Fruit fly (Drosophila melanogaster) whole organism, embryonic: ENCODE data around the gene chif.

Experiments used
- ATbp ChIP-seq: fragments of 200-800 bp; sonication (Bioruptor generic); optimal IDR thresholded peaks from 2 replicates; lab custom pipeline; 2017; ENCODE audit warnings: missing biosample characterization, mild to moderate bottlenecking, missing genetic modification characterization, missing genetic modification reagents
- BtbVII ChIP-seq: fragments of 200-800 bp; sonication (Bioruptor generic); optimal IDR thresholded peaks from 3 replicates; lab custom pipeline; 2017; ENCODE audit warnings: missing biosample characterization, mild to moderate bottlenecking, missing genetic modification characterization
- CG10267 ChIP-seq: fragments of 200-800 bp; sonication (Bioruptor generic); optimal IDR thresholded peaks from 2 replicates; lab custom pipeline; 2018; ENCODE audit warnings: missing biosample characterization, mild to moderate bottlenecking, missing genetic modification characterization, moderate library complexity
- CG12071 ChIP-seq: fragments of 200-800 bp; sonication (Bioruptor generic); optimal IDR thresholded peaks from 3 replicates; lab custom pipeline; 2018; ENCODE audit warnings: missing biosample characterization, mild to moderate bottlenecking, missing genetic modification characterization
- CG14050 ChIP-seq: fragments of 200-800 bp; sonication (Bioruptor generic); IDR thresholded peaks from 3 replicates; pipeline ENCODE4 v1.3.6; 2022; ENCODE audit warnings: missing biosample characterization, missing genetic modification characterization
- CG17186 ChIP-seq: fragments of 200-800 bp; sonication (Bioruptor generic); optimal IDR thresholded peaks from 3 replicates; lab custom pipeline; 2017; ENCODE audit warnings: missing biosample characterization, missing genetic modification reagents, missing genetic modification characterization
- CG2712 ChIP-seq: fragments of 200-800 bp; optimal IDR thresholded peaks from 3 replicates; lab custom pipeline; 2019; ENCODE audit warnings: missing biosample characterization, mild to moderate bottlenecking, missing genetic modification characterization, moderate library complexity
- CG30403 ChIP-seq: fragments of 200-800 bp; sonication (Bioruptor generic); optimal IDR thresholded peaks from 3 replicates; lab custom pipeline; 2016; ENCODE audit warnings: missing biosample characterization, missing genetic modification characterization
- CG3065 ChIP-seq: fragments of 200-800 bp; sonication (Bioruptor generic); optimal IDR thresholded peaks from 2 replicates; lab custom pipeline; 2016; ENCODE audit warnings: missing biosample characterization, missing genetic modification characterization
- CG5180 ChIP-seq: fragments of 200-800 bp; sonication (Bioruptor generic); optimal IDR thresholded peaks from 3 replicates; lab custom pipeline; 2017; ENCODE audit warnings: missing biosample characterization, missing genetic modification characterization, mild to moderate bottlenecking, moderate library complexity, missing genetic modification reagents
- CG6272 ChIP-seq: fragments of 200-800 bp; sonication (Bioruptor generic); IDR thresholded peaks from 2 replicates; pipeline ENCODE4 v1.3.6; 2022; ENCODE audit warnings: missing biosample characterization, missing genetic modification characterization
- CG6765 ChIP-seq: fragments of 200-800 bp; sonication (Bioruptor generic); optimal IDR thresholded peaks from 3 replicates; lab custom pipeline; 2017; ENCODE audit warnings: missing biosample characterization, mild to moderate bottlenecking, missing genetic modification characterization
- CG7928 ChIP-seq: fragments of 200-800 bp; sonication (Bioruptor generic); optimal IDR thresholded peaks from 2 replicates; lab custom pipeline; 2017; ENCODE audit warnings: missing biosample characterization, mild to moderate bottlenecking, missing genetic modification characterization
- CG8478 ChIP-seq: fragments of >200 bp; optimal IDR thresholded peaks from 2 replicates; lab custom pipeline; 2018
- CG8765 ChIP-seq: fragments of 200-800 bp; sonication (Bioruptor generic); IDR thresholded peaks from 2 replicates; pipeline ENCODE4 v1.3.6; 2022; ENCODE audit warnings: missing biosample characterization, missing genetic modification characterization
- CG9215 ChIP-seq: fragments of 200-800 bp; sonication (Bioruptor generic); IDR thresholded peaks from 2 replicates; pipeline ENCODE4 v1.3.6; 2022; ENCODE audit warnings: missing biosample characterization, missing genetic modification characterization
- CG9932 ChIP-seq: fragments of 200-800 bp; sonication (Bioruptor generic); IDR thresholded peaks from 2 replicates; pipeline ENCODE4 v1.3.6; 2022; ENCODE audit warnings: missing biosample characterization, missing genetic modification characterization
- ERR ChIP-seq: fragments of 200-800 bp; sonication (Bioruptor generic); optimal IDR thresholded peaks from 2 replicates; lab custom pipeline; 2016; ENCODE audit warnings: missing biosample characterization, missing genetic modification characterization
- Fer1 ChIP-seq: fragments of 200-800 bp; sonication (Bioruptor generic); optimal IDR thresholded peaks from 2 replicates; lab custom pipeline; 2017; ENCODE audit warnings: missing biosample characterization, mild to moderate bottlenecking, missing genetic modification characterization
- Hmr ChIP-seq: fragments of 200-800 bp; sonication (Bioruptor generic); optimal IDR thresholded peaks from 3 replicates; lab custom pipeline; 2017; ENCODE audit warnings: mild to moderate bottlenecking, missing biosample characterization, missing genetic modification reagents, missing genetic modification characterization
- Hmx ChIP-seq: fragments of 200-800 bp; sonication (Bioruptor generic); optimal IDR thresholded peaks from 2 replicates; lab custom pipeline; 2016; ENCODE audit warnings: missing biosample characterization, missing genetic modification characterization
- MTF-1 ChIP-seq: fragments of 200-800 bp; sonication (Bioruptor generic); optimal IDR thresholded peaks from 2 replicates; lab custom pipeline; 2018; ENCODE audit warnings: missing biosample characterization, mild to moderate bottlenecking, missing genetic modification characterization, borderline replicate concordance
- Poxn ChIP-seq: fragments of 200-800 bp; sonication (Bioruptor generic); IDR thresholded peaks from 2 replicates; pipeline ENCODE4 v1.3.6; 2022; ENCODE audit warnings: missing biosample characterization, missing genetic modification characterization
- Six4 ChIP-seq: fragments of 200-800 bp; sonication (Bioruptor generic); optimal IDR thresholded peaks from 2 replicates; lab custom pipeline; 2016; ENCODE audit warnings: missing biosample characterization, missing genetic modification characterization
- Stat92E ChIP-seq, 3 experiments: fragments of >200 bp in 2 of 3; fragments of 200-800 bp in 1 of 3; sonication (Bioruptor generic) in 1 of 3; optimal IDR thresholded peaks; 2 replicates each; lab custom pipeline; 2017 to 2019; ENCODE audit warnings: missing biosample characterization in 3 of 3, missing genetic modification characterization in 3 of 3, mild to moderate bottlenecking in 1 of 3, moderate library complexity in 1 of 3
- ac ChIP-seq: fragments of 200-800 bp; sonication (Bioruptor generic); optimal IDR thresholded peaks from 3 replicates; lab custom pipeline; 2017; ENCODE audit warnings: missing biosample characterization, mild to moderate bottlenecking, missing genetic modification characterization
- al ChIP-seq: fragments of 200-800 bp; sonication (Bioruptor generic); IDR thresholded peaks from 2 replicates; pipeline ENCODE4 v1.3.6; 2022; ENCODE audit warnings: missing biosample characterization, missing genetic modification characterization
- ato ChIP-seq: fragments of 200-800 bp; sonication (Bioruptor generic); IDR thresholded peaks from 2 replicates; pipeline ENCODE4 v1.3.6; 2022; ENCODE audit warnings: missing biosample characterization, missing genetic modification characterization; ENCODE audit not compliant: partially characterized antibody
- bbx ChIP-seq: fragments of 200-800 bp; sonication (Bioruptor generic); IDR thresholded peaks from 2 replicates; pipeline ENCODE4 v1.3.6; 2022; ENCODE audit warnings: missing biosample characterization, missing genetic modification characterization; ENCODE audit not compliant: partially characterized antibody
- bsh ChIP-seq, 2 experiments: fragments of 200-800 bp; sonication (Bioruptor generic); optimal IDR thresholded peaks; 2 replicates each; lab custom pipeline; 2017 to 2018; ENCODE audit warnings: mild to moderate bottlenecking in 2 of 2, missing biosample characterization in 2 of 2, missing genetic modification characterization in 2 of 2, moderate library complexity in 1 of 2
- chinmo ChIP-seq: fragments of 200-800 bp; sonication (Bioruptor generic); IDR thresholded peaks from 4 replicates; pipeline ENCODE4 v1.3.6; 2022; ENCODE audit warnings: missing biosample characterization, missing genetic modification characterization; ENCODE audit not compliant: partially characterized antibody
- chn ChIP-seq: fragments of 200-800 bp; sonication (Bioruptor generic); optimal IDR thresholded peaks from 2 replicates; lab custom pipeline; 2016; ENCODE audit warnings: missing biosample characterization, missing genetic modification characterization
- dm ChIP-seq: fragments of 200-800 bp; sonication (Bioruptor generic); optimal IDR thresholded peaks from 3 replicates; lab custom pipeline; 2016; ENCODE audit warnings: missing biosample characterization, missing genetic modification characterization
- dmrt99B ChIP-seq: fragments of 200-800 bp; sonication (Bioruptor generic); optimal IDR thresholded peaks from 2 replicates; lab custom pipeline; 2018; ENCODE audit warnings: missing biosample characterization, mild to moderate bottlenecking, missing genetic modification characterization, moderate library complexity
- eyg ChIP-seq: fragments of 200-800 bp; sonication (Bioruptor generic); optimal IDR thresholded peaks from 3 replicates; lab custom pipeline; 2016; ENCODE audit warnings: missing biosample characterization, missing genetic modification characterization
- fru ChIP-seq: fragments of >200 bp; optimal IDR thresholded peaks from 2 replicates; lab custom pipeline; 2017
- gcm ChIP-seq: fragments of 200-800 bp; sonication (Bioruptor generic); optimal IDR thresholded peaks from 2 replicates; lab custom pipeline; 2019; ENCODE audit warnings: missing biosample characterization, mild to moderate bottlenecking, missing genetic modification characterization, moderate library complexity
- gsb ChIP-seq: fragments of 200-800 bp; sonication (Bioruptor generic); IDR thresholded peaks from 2 replicates; pipeline ENCODE4 v1.3.6; 2022; ENCODE audit warnings: missing biosample characterization, missing genetic modification characterization
- jigr1 ChIP-seq: fragments of 200-800 bp; sonication (Bioruptor generic); IDR thresholded peaks from 3 replicates; pipeline ENCODE4 v1.3.6; 2022; ENCODE audit warnings: missing biosample characterization, missing genetic modification characterization
- knrl ChIP-seq: fragments of 200-800 bp; sonication (Bioruptor generic); IDR thresholded peaks from 3 replicates; pipeline ENCODE4 v1.3.6; 2022; ENCODE audit warnings: missing biosample characterization, missing genetic modification characterization; ENCODE audit not compliant: partially characterized antibody
- org-1 ChIP-seq: fragments of 200-800 bp; sonication (Bioruptor generic); optimal IDR thresholded peaks from 2 replicates; lab custom pipeline; 2017; ENCODE audit warnings: missing biosample characterization, missing genetic modification characterization
- pan ChIP-seq, 4 experiments: fragments of >200 bp in 3 of 4; fragments of 200-800 bp in 1 of 4; sonication (Bioruptor generic) in 1 of 4; optimal IDR thresholded peaks in 3 of 4; IDR thresholded peaks in 1 of 4; 2 replicates each; pipeline versions ENCODE4 v1.3.6 to Lab custom; 2017 to 2022; ENCODE audit warnings: missing biosample characterization in 2 of 4, missing genetic modification characterization in 2 of 4, mixed read lengths in 1 of 4
- peb ChIP-seq: fragments of 200-800 bp; sonication (Bioruptor generic); IDR thresholded peaks from 2 replicates; pipeline ENCODE4 v1.3.6; 2022; ENCODE audit warnings: missing biosample characterization, missing genetic modification characterization
- rib ChIP-seq: fragments of 200-800 bp; sonication (Bioruptor generic); IDR thresholded peaks from 2 replicates; pipeline ENCODE4 v1.3.6; 2022; ENCODE audit warnings: missing biosample characterization, missing genetic modification characterization
- sd ChIP-seq: fragments of 200-800 bp; sonication (Bioruptor generic); optimal IDR thresholded peaks from 3 replicates; lab custom pipeline; 2018; ENCODE audit warnings: missing biosample characterization, mild to moderate bottlenecking, missing genetic modification characterization, moderate library complexity
- sug ChIP-seq: fragments of 200-800 bp; optimal IDR thresholded peaks from 2 replicates; lab custom pipeline; 2019; ENCODE audit warnings: missing biosample characterization, mild to moderate bottlenecking, missing genetic modification characterization, moderate library complexity
- tap ChIP-seq: fragments of 200-800 bp; optimal IDR thresholded peaks from 3 replicates; lab custom pipeline; 2019; ENCODE audit warnings: missing biosample characterization, mild to moderate bottlenecking, missing genetic modification characterization, moderate library complexity
- ttk ChIP-seq: fragments of 200-800 bp; sonication (Bioruptor generic); IDR thresholded peaks from 2 replicates; pipeline ENCODE4 v2.1.2; 2022; ENCODE audit warnings: missing biosample characterization, missing genetic modification characterization
- vfl ChIP-seq: fragments of 200-800 bp; sonication (Bioruptor generic); optimal IDR thresholded peaks from 2 replicates; lab custom pipeline; 2016; ENCODE audit warnings: missing biosample characterization, missing genetic modification characterization

chif gene

DNA sequence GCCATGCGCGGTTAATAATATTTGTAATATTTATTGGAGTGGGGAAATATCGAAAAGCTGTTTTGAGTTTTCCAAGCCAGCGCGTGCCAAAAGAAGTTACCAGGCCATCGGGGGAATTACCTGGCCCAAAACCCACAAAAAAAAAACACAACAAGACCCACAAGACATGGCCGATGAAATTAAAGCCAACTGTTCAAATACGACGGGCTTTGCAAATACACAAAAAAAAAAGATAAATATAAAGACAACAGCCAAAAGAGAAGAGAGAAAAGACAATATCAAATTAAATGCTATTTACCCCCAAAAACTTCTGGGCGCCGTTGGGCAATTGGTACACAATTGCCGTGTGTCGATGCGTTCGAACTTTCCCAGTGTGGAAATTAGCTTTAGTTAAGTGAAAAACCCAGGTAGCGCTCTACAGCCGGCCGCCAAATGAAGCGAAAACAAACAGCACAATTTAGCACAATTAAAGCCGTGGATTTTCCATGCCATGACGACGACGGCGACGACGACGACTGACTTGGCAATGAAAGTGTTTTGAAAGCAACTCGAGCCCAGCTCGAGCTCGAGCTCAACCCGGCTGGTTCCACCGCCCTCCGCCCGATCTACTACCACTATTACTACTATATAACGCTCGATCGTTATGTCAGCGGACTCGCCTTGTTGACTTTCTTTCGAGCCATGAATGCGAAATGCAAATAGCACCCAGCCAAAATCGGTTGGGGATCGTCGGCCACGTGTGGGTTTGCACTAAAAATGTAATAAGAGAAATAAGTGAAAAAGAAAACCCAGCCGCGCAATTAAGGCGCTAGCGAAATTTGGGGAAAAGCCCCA lies 34.4 kb downstream of the chif start (continued):
- TF ChIP-seq dm (GFP tag; lab: Kevin White, UChicago) (no peak), CG30403 (GFP tag; lab: Kevin White, UChicago) (no peak), Hmr (GFP tag; lab: Kevin White, UChicago) (peak; percentile 82), CG2712 (tag; lab: Kevin White, UChicago) (no peak), jigr1 (GFP tag; lab: Robert Waterston, UW) (no peak), fru (lab: Kevin White, UChicago) (no peak), chn (GFP tag; lab: Kevin White, UChicago) (no peak), MTF-1 (GFP tag; lab: Kevin White, UChicago) (peak; percentile 70), ATbp (peak; percentile 91), ato (no peak), peb (GFP tag; lab: Robert Waterston, UW) (no peak), ERR (GFP tag; lab: Kevin White, UChicago) (no peak), Stat92E (GFP tag; optimal IDR thresholded peaks at IDR 0.05; lab: Kevin White, UChicago) (no peak), CG6765 (GFP tag; lab: Kevin White, UChicago) (peak; percentile 50), Poxn (GFP tag; lab: Robert Waterston, UW) (no peak), Fer1 (GFP tag; lab: Kevin White, UChicago) (peak; percentile 72), CG12071 (GFP tag; lab: Kevin White, UChicago) (peak; percentile 36), CG7928 (GFP tag; lab: Kevin White, UChicago) (no peak), Six4 (GFP tag; lab: Kevin White, UChicago) (peak; percentile 18), CG14050 (no peak), bsh (GFP tag; optimal IDR thresholded peaks at IDR 0.05; lab: Kevin White, UChicago) (peak in 1 of 2 experiments; percentile 52), CG5180 (GFP tag; lab: Kevin White, UChicago) (peak; percentile 65), CG3065 (GFP tag; lab: Kevin White, UChicago) (no peak), vfl (no peak), eyg (GFP tag; lab: Kevin White, UChicago) (peak; percentile 40), CG8765 (GFP tag; lab: Robert Waterston, UW) (no peak), gsb (GFP tag; lab: Robert Waterston, UW) (no peak; the same call in 1 of the 2 replicates), gcm (GFP tag; lab: Kevin White, UChicago) (peak; percentile 8), bbx (GFP tag; lab: Robert Waterston, UW) (no peak), ac (GFP tag; lab: Kevin White, UChicago) (no peak), CG9215 (GFP tag; lab: Robert Waterston, UW) (no peak), dmrt99B (tag; lab: Kevin White, UChicago) (peak; percentile 37), CG17186 (GFP tag; lab: Kevin White, UChicago) (no peak), knrl (GFP tag; lab: Robert Waterston, UW) (no peak), tap (no peak), CG8478 (no peak), CG9932 (GFP tag; lab: Robert Waterston, UW) (peak; percentile 46; the same call in 1 of the 2 replicates), CG10267 (tag; lab: Kevin White, UChicago) (no peak), Hmx (GFP tag; lab: Kevin White, UChicago) (no peak), BtbVII (peak; percentile 63), al (GFP tag; lab: Robert Waterston, UW) (no peak), sd (tag; lab: Kevin White, UChicago) (no peak), org-1 (GFP tag; lab: Kevin White, UChicago) (peak; percentile 20), rib (GFP tag; lab: Robert Waterston, UW) (no peak), sug (tag; lab: Kevin White, UChicago) (no peak), pan (optimal IDR thresholded peaks at IDR 0.05; lab: Kevin White, UChicago) (no peak), pan (GFP tag; optimal IDR thresholded peaks at IDR 0.05 in 1 of 2, IDR thresholded peaks at IDR 0.05 in 1 of 2) (no peak), chinmo (GFP tag; lab: Robert Waterston, UW) (no peak), CG6272 (no peak), ttk (GFP tag; lab: Robert Waterston, UW) (no peak; the same call in 1 of the 2 replicates)
